Worm (Caenorhabditis elegans) whole organism, L3 larva: ENCODE measurements around the gene lit-1.

ENCODE experiments used
- R02D3.7 ChIP-seq: fragments of 150-350 bp; optimal IDR thresholded peaks from 2 replicates; lab custom pipeline; 2014; ENCODE audit warnings: missing biosample characterization, missing genetic modification characterization
- ZK546.5 ChIP-seq: sonication (generic microtip); optimal IDR thresholded peaks from 2 replicates; lab custom pipeline; 2017; ENCODE audit warnings: missing biosample characterization, missing genetic modification characterization
- aly-2 ChIP-seq: fragments of 150-350 bp; optimal IDR thresholded peaks from 2 replicates; lab custom pipeline; 2014; ENCODE audit warnings: missing biosample characterization, missing genetic modification characterization
- ama-1 ChIP-seq: fragments of 150-350 bp; optimal IDR thresholded peaks from 2 replicates; lab custom pipeline; 2018
- ceh-16 ChIP-seq: sonication (generic microtip); optimal IDR thresholded peaks from 2 replicates; lab custom pipeline; 2017; ENCODE audit warnings: missing biosample characterization, missing genetic modification characterization
- ceh-28 ChIP-seq: fragments of 150-350 bp; optimal IDR thresholded peaks from 2 replicates; lab custom pipeline; 2014; ENCODE audit warnings: missing biosample characterization, missing genetic modification reagents, missing genetic modification characterization
- ceh-82 ChIP-seq: fragments of 150-350 bp; optimal IDR thresholded peaks from 2 replicates; lab custom pipeline; 2014; ENCODE audit warnings: missing biosample characterization, missing genetic modification characterization
- ceh-9 ChIP-seq: sonication (generic microtip); optimal IDR thresholded peaks from 2 replicates; lab custom pipeline; 2018; ENCODE audit warnings: missing biosample characterization, missing genetic modification characterization
- daf-12 ChIP-seq: fragments of 150-350 bp; optimal IDR thresholded peaks from 2 replicates; lab custom pipeline; 2014; ENCODE audit warnings: missing biosample characterization, missing genetic modification reagents, missing genetic modification characterization
- egl-27 ChIP-seq: sonication (generic microtip); optimal IDR thresholded peaks from 4 replicates; lab custom pipeline; 2017; ENCODE audit warnings: missing biosample characterization, missing genetic modification reagents, missing genetic modification characterization
- egl-5 ChIP-seq: fragments of 150-350 bp; optimal IDR thresholded peaks from 2 replicates; lab custom pipeline; 2017; ENCODE audit warnings: missing biosample characterization, missing genetic modification reagents, missing genetic modification characterization, inconsistent platforms
- elt-1 ChIP-seq: fragments of 150-350 bp; optimal IDR thresholded peaks from 2 replicates; lab custom pipeline; 2014; ENCODE audit warnings: missing biosample characterization, missing genetic modification characterization
- elt-2 ChIP-seq: sonication (generic microtip); optimal IDR thresholded peaks from 2 replicates; lab custom pipeline; 2016; ENCODE audit warnings: missing genetic modification reagents, mild to moderate bottlenecking, missing genetic modification characterization, missing compliant biosample characterization
- elt-3 ChIP-seq, 3 experiments: fragments of 150-350 bp in 1 of 3; sonication (generic microtip) in 2 of 3; optimal IDR thresholded peaks; 2 replicates in 2 of 3; 4 replicates in 1 of 3; lab custom pipeline; 2014 to 2017; ENCODE audit warnings: missing biosample characterization in 3 of 3, missing genetic modification characterization in 3 of 3
- eor-1 ChIP-seq, 2 experiments: fragments of 150-350 bp; optimal IDR thresholded peaks; 2 replicates each; lab custom pipeline; 2014 to 2018; ENCODE audit warnings: missing biosample characterization in 2 of 2, missing genetic modification characterization in 2 of 2
- fkh-10 ChIP-seq: sonication (generic microtip); optimal IDR thresholded peaks from 2 replicates; lab custom pipeline; 2017; ENCODE audit warnings: missing biosample characterization, missing genetic modification reagents, missing genetic modification characterization
- fkh-2 ChIP-seq: fragments of 150-350 bp; optimal IDR thresholded peaks from 2 replicates; lab custom pipeline; 2014; ENCODE audit warnings: missing biosample characterization, missing genetic modification reagents, missing genetic modification characterization
- fos-1 ChIP-seq: fragments of 150-350 bp; optimal IDR thresholded peaks from 2 replicates; lab custom pipeline; 2014; ENCODE audit warnings: missing biosample characterization, missing genetic modification characterization
- hmg-11 ChIP-seq: sonication (generic microtip); optimal IDR thresholded peaks from 2 replicates; lab custom pipeline; 2016; ENCODE audit warnings: missing genetic modification characterization, missing compliant biosample characterization
- jun-1 ChIP-seq: fragments of 150-350 bp; optimal IDR thresholded peaks from 2 replicates; lab custom pipeline; 2014; ENCODE audit warnings: missing biosample characterization, missing genetic modification reagents, missing genetic modification characterization
- lin-15B ChIP-seq: fragments of 150-350 bp; optimal IDR thresholded peaks from 2 replicates; lab custom pipeline; 2014; ENCODE audit warnings: missing biosample characterization, missing genetic modification characterization
- lin-39 ChIP-seq: fragments of 150-350 bp; optimal IDR thresholded peaks from 2 replicates; lab custom pipeline; 2018; ENCODE audit warnings: missing biosample characterization, missing genetic modification reagents, missing genetic modification characterization
- lsy-12 ChIP-seq: sonication (generic microtip); optimal IDR thresholded peaks from 2 replicates; lab custom pipeline; 2016; ENCODE audit warnings: mild to moderate bottlenecking, missing genetic modification characterization, missing compliant biosample characterization
- mdl-1 ChIP-seq: fragments of 150-350 bp; optimal IDR thresholded peaks from 2 replicates; lab custom pipeline; 2014; ENCODE audit warnings: missing biosample characterization, missing genetic modification characterization
- mml-1 ChIP-seq: fragments of 150-350 bp; sonication (generic microtip); optimal IDR thresholded peaks from 3 replicates; lab custom pipeline; 2014; ENCODE audit warnings: missing biosample characterization, missing genetic modification characterization
- nfya-1 ChIP-seq: sonication (generic microtip); optimal IDR thresholded peaks from 2 replicates; lab custom pipeline; 2017; ENCODE audit warnings: missing genetic modification characterization, mild to moderate bottlenecking, missing compliant biosample characterization, antibody characterized with exemption, moderate library complexity; ENCODE audit not compliant: insufficient read depth
- nhr-11 ChIP-seq: fragments of 150-350 bp; optimal IDR thresholded peaks from 2 replicates; lab custom pipeline; 2014; ENCODE audit warnings: missing biosample characterization, missing genetic modification characterization
- nhr-12 ChIP-seq: fragments of 150-350 bp; optimal IDR thresholded peaks from 2 replicates; lab custom pipeline; 2014; ENCODE audit warnings: missing biosample characterization, missing genetic modification characterization
- nhr-23 ChIP-seq: fragments of 150-350 bp; optimal IDR thresholded peaks from 2 replicates; lab custom pipeline; 2014; ENCODE audit warnings: missing biosample characterization, missing genetic modification reagents, missing genetic modification characterization
- nhr-237 ChIP-seq: fragments of 150-350 bp; optimal IDR thresholded peaks from 2 replicates; lab custom pipeline; 2014; ENCODE audit warnings: missing biosample characterization, missing genetic modification characterization
- nhr-25 ChIP-seq: sonication (generic microtip); optimal IDR thresholded peaks from 2 replicates; lab custom pipeline; 2017; ENCODE audit warnings: missing biosample characterization, missing genetic modification characterization
- nhr-28 ChIP-seq: fragments of 150-350 bp; optimal IDR thresholded peaks from 2 replicates; lab custom pipeline; 2014; ENCODE audit warnings: missing biosample characterization, missing genetic modification characterization
- nhr-43 ChIP-seq: sonication (generic microtip); optimal IDR thresholded peaks from 2 replicates; lab custom pipeline; 2016; ENCODE audit warnings: mild to moderate bottlenecking, missing genetic modification characterization, missing compliant biosample characterization; ENCODE audit not compliant: poor library complexity, severe bottlenecking
- nhr-67 ChIP-seq: fragments of 150-350 bp; optimal IDR thresholded peaks from 2 replicates; lab custom pipeline; 2014; ENCODE audit warnings: missing biosample characterization, missing genetic modification characterization
- nhr-76 ChIP-seq: fragments of 150-350 bp; sonication (generic microtip); optimal IDR thresholded peaks from 5 replicates; lab custom pipeline; 2014; ENCODE audit warnings: missing biosample characterization, missing genetic modification characterization
- nhr-77 ChIP-seq: fragments of 150-350 bp; optimal IDR thresholded peaks from 2 replicates; lab custom pipeline; 2014; ENCODE audit warnings: missing biosample characterization, missing genetic modification characterization
- pha-4 ChIP-seq: fragments of 150-350 bp; optimal IDR thresholded peaks from 2 replicates; lab custom pipeline; 2014; ENCODE audit warnings: missing biosample characterization, missing genetic modification reagents, missing genetic modification characterization
- pqm-1 ChIP-seq: fragments of 150-350 bp; optimal IDR thresholded peaks from 2 replicates; lab custom pipeline; 2017; ENCODE audit warnings: missing biosample characterization, missing genetic modification characterization, inconsistent platforms
- sea-2 ChIP-seq: fragments of 150-350 bp; sonication (generic microtip); optimal IDR thresholded peaks from 4 replicates; lab custom pipeline; 2014; ENCODE audit warnings: missing biosample characterization, missing genetic modification reagents, missing genetic modification characterization
- skn-1 ChIP-seq: fragments of 150-350 bp; optimal IDR thresholded peaks from 2 replicates; lab custom pipeline; 2014; ENCODE audit warnings: missing biosample characterization, missing genetic modification characterization
- snpc-4 ChIP-seq: fragments of 150-350 bp; optimal IDR thresholded peaks from 2 replicates; lab custom pipeline; 2014; ENCODE audit warnings: missing biosample characterization, missing genetic modification characterization
- tbx-2 ChIP-seq: sonication (generic microtip); optimal IDR thresholded peaks from 2 replicates; lab custom pipeline; 2016; ENCODE audit warnings: mild to moderate bottlenecking, missing genetic modification characterization, missing compliant biosample characterization
- unc-39 ChIP-seq: sonication (generic microtip); optimal IDR thresholded peaks from 4 replicates; lab custom pipeline; 2017; ENCODE audit warnings: missing biosample characterization, missing genetic modification characterization
- unc-62 ChIP-seq: fragments of 150-350 bp; sonication (generic microtip); optimal IDR thresholded peaks from 4 replicates; lab custom pipeline; 2014; ENCODE audit warnings: missing biosample characterization, missing genetic modification reagents, missing genetic modification characterization
- zag-1 ChIP-seq: fragments of 150-350 bp; optimal IDR thresholded peaks from 2 replicates; lab custom pipeline; 2014; ENCODE audit warnings: missing biosample characterization, missing genetic modification characterization
- ztf-11 ChIP-seq: fragments of 150-350 bp; optimal IDR thresholded peaks from 2 replicates; lab custom pipeline; 2014; ENCODE audit warnings: missing biosample characterization, missing genetic modification characterization
- ztf-4 ChIP-seq: fragments of 150-350 bp; optimal IDR thresholded peaks from 2 replicates; lab custom pipeline; 2014; ENCODE audit warnings: missing biosample characterization, missing genetic modification characterization

The lit-1 gene

ce11 chrIII:13763260-13764112, 61.7 kb downstream of the lit-1 start:
- TF ChIP-seq elt-3 (tag; optimal IDR thresholded peaks at IDR 0.05; lab: Kevin White, UChicago) = peak in 1 of 3 experiments; percentile 7
- no peak for TF ChIP-seq fkh-10
- TF ChIP-seq mml-1 (tag; lab: Kevin White, UChicago) = no peak
- no peak for TF ChIP-seq nhr-28 (tag; lab: Kevin White, UChicago)
- no peak for TF ChIP-seq lsy-12 (tag; lab: Kevin White, UChicago)
- TF ChIP-seq ceh-16 (tag; lab: Kevin White, UChicago) = no peak
- TF ChIP-seq ZK546.5 (tag; lab: Kevin White, UChicago) = no peak
- TF ChIP-seq lin-39 (tag; lab: Kevin White, UChicago) = peak; percentile 19
- no peak for TF ChIP-seq nhr-67
- peak; percentile 45 for TF ChIP-seq nfya-1 (tag; lab: Kevin White, UChicago)
- no peak for TF ChIP-seq ztf-11 (tag; lab: Kevin White, UChicago)
- TF ChIP-seq elt-1 (tag; lab: Kevin White, UChicago) = no peak
- peak; percentile 54 for TF ChIP-seq pha-4 (tag; lab: Kevin White, UChicago)
- no peak for TF ChIP-seq eor-1 (tag; optimal IDR thresholded peaks at IDR 0.05; lab: Kevin White, UChicago)
- TF ChIP-seq jun-1 = peak; percentile 42
- no peak for TF ChIP-seq daf-12
- no peak for TF ChIP-seq egl-5 (tag; lab: Kevin White, UChicago)
- peak; percentile 68 for TF ChIP-seq hmg-11 (tag; lab: Kevin White, UChicago)
- peak; percentile 10 for TF ChIP-seq egl-27 (tag; lab: Kevin White, UChicago)
- no peak for TF ChIP-seq sea-2 (GFP tag; lab: Kevin White, UChicago)
- TF ChIP-seq nhr-11 = no peak
- no peak for TF ChIP-seq ztf-4 (tag; lab: Kevin White, UChicago)
- no peak for TF ChIP-seq lin-15B (tag; lab: Kevin White, UChicago)
- TF ChIP-seq nhr-237 = no peak
- TF ChIP-seq R02D3.7 (tag; lab: Kevin White, UChicago) = no peak
- TF ChIP-seq ceh-9 = no peak
- no peak for TF ChIP-seq aly-2 (tag; lab: Kevin White, UChicago)
- no peak for TF ChIP-seq zag-1 (tag; lab: Kevin White, UChicago)
- no peak for TF ChIP-seq ceh-28
- peak; percentile 19 for TF ChIP-seq snpc-4 (tag; lab: Kevin White, UChicago)
- no peak for TF ChIP-seq skn-1 (tag; lab: Kevin White, UChicago)
- peak; percentile 57 for TF ChIP-seq ama-1 (lab: Kevin White, UChicago)
- no peak for TF ChIP-seq nhr-76
- TF ChIP-seq nhr-25 (tag; lab: Kevin White, UChicago) = no peak
- TF ChIP-seq ceh-82 (tag; lab: Kevin White, UChicago) = no peak
- no peak for TF ChIP-seq unc-62 (GFP tag; lab: Kevin White, UChicago)
- TF ChIP-seq fkh-2 = no peak
- TF ChIP-seq mdl-1 (tag; lab: Kevin White, UChicago) = no peak
- TF ChIP-seq nhr-23 (tag; lab: Kevin White, UChicago) = peak; percentile 56
- TF ChIP-seq fos-1 = no peak
- TF ChIP-seq tbx-2 (tag; lab: Kevin White, UChicago) = no peak
- TF ChIP-seq pqm-1 (tag; lab: Kevin White, UChicago) = peak; percentile 44
- TF ChIP-seq elt-2 (tag; lab: Kevin White, UChicago) = peak; percentile 8
- TF ChIP-seq nhr-77 (tag; lab: Kevin White, UChicago) = no peak
- no peak for TF ChIP-seq nhr-12 (tag; lab: Kevin White, UChicago)
- no peak for TF ChIP-seq unc-39 (tag; lab: Kevin White, UChicago)
- TF ChIP-seq nhr-43 (tag; lab: Kevin White, UChicago) = peak; percentile 80
